Fruit fly (Drosophila melanogaster): Measurements from ENCODE around the gene hoe1.

Gene hoe1

dm6 chr2L:4896484-4897205, 35.5 kb downstream of the hoe1 start (continued):
- no peak for TF ChIP-seq nau (GFP tag; optimal IDR thresholded peaks at IDR 0.05)
- no peak for TF ChIP-seq shn (GFP tag; optimal IDR thresholded peaks at IDR 0.05)
- TF ChIP-seq Ptx1 (GFP tag; IDR thresholded peaks at IDR 0.05): no peak
- TF ChIP-seq wor (GFP tag; IDR thresholded peaks at IDR 0.05): no peak
- TF ChIP-seq Hsf (GFP tag; optimal IDR thresholded peaks at IDR 0.05): no peak

dm6 chr2L:4895902-4896301, 36.3 kb downstream of the hoe1 start:
- TF ChIP-seq usp (GFP tag; optimal IDR thresholded peaks at IDR 0.05) (no peak), CG8089 (GFP tag; optimal IDR thresholded peaks at IDR 0.05) (no peak), sim (GFP tag; IDR thresholded peaks at IDR 0.05) (no peak), Med (GFP tag) (peak; percentile 14), CG11398 (GFP tag; optimal IDR thresholded peaks at IDR 0.05) (no peak), chinmo (GFP tag; IDR thresholded peaks at IDR 0.05; ENCODE audit: partially characterized antibody) (no peak), Camta (GFP tag; optimal IDR thresholded peaks at IDR 0.05) (no peak), CG6791 (GFP tag; IDR thresholded peaks at IDR 0.05; ENCODE audit: partially characterized antibody) (no peak), Ptx1 (GFP tag; IDR thresholded peaks at IDR 0.05) (no peak), Nf-YB (GFP tag; optimal IDR thresholded peaks at IDR 0.05) (peak; percentile 6), CG7928 (GFP tag; optimal IDR thresholded peaks at IDR 0.05) (no peak), CG1603 (tag; optimal IDR thresholded peaks at IDR 0.05) (no peak), vfl (GFP tag; optimal IDR thresholded peaks at IDR 0.05) (no peak), CG9876 (GFP tag; optimal IDR thresholded peaks at IDR 0.05) (no peak)

dm6 chr2L:4893612-4894011, 38.6 kb downstream of the hoe1 start:
- TF ChIP-seq eve (GFP tag; optimal IDR thresholded peaks at IDR 0.05): peak in 1 of 2 experiments; percentile 32
- TF ChIP-seq exex (tag; optimal IDR thresholded peaks at IDR 0.05): peak; percentile 55
- TF ChIP-seq Fer2 (tag; optimal IDR thresholded peaks at IDR 0.05): no peak
- no peak for TF ChIP-seq CG12769 (tag; optimal IDR thresholded peaks at IDR 0.05)
- no peak for TF ChIP-seq BtbVII (GFP tag; optimal IDR thresholded peaks at IDR 0.05)
- peak; percentile 33; the same call in 1 of the 2 replicates for TF ChIP-seq GATAe (GFP tag; conservative IDR thresholded peaks at IDR 0.05)
- TF ChIP-seq CG15479 (GFP tag; optimal IDR thresholded peaks at IDR 0.05): peak; percentile 36
- TF ChIP-seq sd (tag; optimal IDR thresholded peaks at IDR 0.05): peak; percentile 9
- TF ChIP-seq nerfin-2 (GFP tag; IDR thresholded peaks at IDR 0.05; ENCODE audit: partially characterized antibody): no peak
- TF ChIP-seq cwo (GFP tag; optimal IDR thresholded peaks at IDR 0.05): peak; percentile 83
- no peak for TF ChIP-seq yki (optimal IDR thresholded peaks at IDR 0.05)
- peak; percentile 30 for TF ChIP-seq mirr (GFP tag; optimal IDR thresholded peaks at IDR 0.05)
- no peak for TF ChIP-seq Sry-β (GFP tag; optimal IDR thresholded peaks at IDR 0.05)
- TF ChIP-seq sug (tag; optimal IDR thresholded peaks at IDR 0.05): peak; percentile 32
- no peak for TF ChIP-seq Dek (tag; optimal IDR thresholded peaks at IDR 0.05)
- TF ChIP-seq grn (GFP tag; optimal IDR thresholded peaks at IDR 0.05): peak; percentile 81
- no peak for TF ChIP-seq H15 (GFP tag; IDR thresholded peaks at IDR 0.05)

- TF ChIP-seq Ptx1 (GFP tag; IDR thresholded peaks at IDR 0.05): no peak
- no peak for TF ChIP-seq CG1647 (GFP tag; optimal IDR thresholded peaks at IDR 0.05)
- no peak for TF ChIP-seq pum (GFP tag; optimal IDR thresholded peaks at IDR 0.05)
- no peak for TF ChIP-seq CG6683 (GFP tag; optimal IDR thresholded peaks at IDR 0.05)
- TF ChIP-seq Trl (optimal IDR thresholded peaks at IDR 0.05): peak in 1 of 2 experiments; percentile 27
- peak; percentile 25 for TF ChIP-seq Trl (GFP tag; optimal IDR thresholded peaks at IDR 0.05)
- TF ChIP-seq knrl (GFP tag; IDR thresholded peaks at IDR 0.05; ENCODE audit: partially characterized antibody): no peak
- peak; percentile 56; the same call in 1 of the 2 replicates for TF ChIP-seq amos (GFP tag; IDR thresholded peaks at IDR 0.05; ENCODE audit: partially characterized antibody)
- peak; percentile 14 for TF ChIP-seq da (GFP tag; optimal IDR thresholded peaks at IDR 0.05)
- peak; percentile 67; the same call in 1 of the 2 replicates for TF ChIP-seq CG16779 (GFP tag; IDR thresholded peaks at IDR 0.05)
- TF ChIP-seq az2 (GFP tag; optimal IDR thresholded peaks at IDR 0.05): no peak
- peak; percentile 79 for TF ChIP-seq CG8359 (GFP tag; optimal IDR thresholded peaks at IDR 0.05; ENCODE audit: borderline replicate concordance)
- no peak for TF ChIP-seq mam (GFP tag; optimal IDR thresholded peaks at IDR 0.05)
- TF ChIP-seq Camta (GFP tag; optimal IDR thresholded peaks at IDR 0.05): no peak
Measured at dm6 chr2L:4891914-4892469, 40.2 kb downstream of the hoe1 start, which contains the start of gene CG3036. CG3036 (plus strand) TSS chr2L:4892112.

Data from whole organism, embryonic.